Fruit fly (Drosophila melanogaster) whole organism: Measurements from ENCODE around the gene GNBP2.

Experiments used
- CG8478 ChIP-seq: fragments of >200 bp; optimal IDR thresholded peaks from 2 replicates; lab custom pipeline; 2018; ENCODE audit warnings: inconsistent platforms
- Dll ChIP-seq: fragments of >200 bp; optimal IDR thresholded peaks from 2 replicates; lab custom pipeline; 2017
- EcR ChIP-seq, 2 experiments: fragments of >200 bp; optimal IDR thresholded peaks; 2 replicates each; lab custom pipeline; 2017; ENCODE audit warnings: missing biosample characterization in 2 of 2, missing genetic modification characterization in 2 of 2, missing genetic modification reagents in 2 of 2
- pan ChIP-seq: fragments of >200 bp; optimal IDR thresholded peaks from 2 replicates; lab custom pipeline; 2017
- psq ChIP-seq: fragments of >200 bp; optimal IDR thresholded peaks from 2 replicates; lab custom pipeline; 2017
- usp ChIP-seq: fragments of >200 bp; optimal IDR thresholded peaks from 2 replicates; lab custom pipeline; 2017; ENCODE audit warnings: missing biosample characterization, missing genetic modification characterization, mixed read lengths

- TF ChIP-seq pan (no peak), psq (lab: Kevin White, UChicago) (no peak), usp (GFP tag; lab: Kevin White, UChicago) (no peak), EcR (GFP tag; optimal IDR thresholded peaks at IDR 0.05; lab: Kevin White, UChicago) (no peak), CG8478 (no peak), Dll (lab: Kevin White, UChicago) (no peak)
Observed at dm6 chr3L:18675363-18675866, at the start of gene GNBP2, which contains the start of gene GNBP1.
